Fruit fly (Drosophila melanogaster) whole organism, embryonic: Measurements from ENCODE around the gene dyw.

ENCODE experiments used
- B-H1 ChIP-seq: fragments of 200-800 bp; sonication (Bioruptor generic); IDR thresholded peaks from 3 replicates; pipeline ENCODE4 v1.3.6; 2022; ENCODE audit warnings: missing biosample characterization, missing genetic modification characterization
- BtbVII ChIP-seq: fragments of 200-800 bp; sonication (Bioruptor generic); optimal IDR thresholded peaks from 3 replicates; lab custom pipeline; 2017; ENCODE audit warnings: missing biosample characterization, mild to moderate bottlenecking, missing genetic modification characterization
- CG10321 ChIP-seq: fragments of 200-800 bp; sonication (Bioruptor generic); IDR thresholded peaks from 2 replicates; pipeline ENCODE4 v1.3.6; 2022; ENCODE audit warnings: missing biosample characterization, missing genetic modification characterization
- CG10979 ChIP-seq: fragments of 200-800 bp; sonication (Bioruptor generic); optimal IDR thresholded peaks from 2 replicates; lab custom pipeline; 2018; ENCODE audit warnings: missing biosample characterization, mild to moderate bottlenecking, missing genetic modification characterization, moderate library complexity
- CG11723 ChIP-seq: fragments of 200-800 bp; sonication (Bioruptor generic); optimal IDR thresholded peaks from 2 replicates; lab custom pipeline; 2017; ENCODE audit warnings: missing biosample characterization, mild to moderate bottlenecking, missing genetic modification characterization
- CG12071 ChIP-seq: fragments of 200-800 bp; sonication (Bioruptor generic); optimal IDR thresholded peaks from 3 replicates; lab custom pipeline; 2018; ENCODE audit warnings: missing biosample characterization, mild to moderate bottlenecking, missing genetic modification characterization
- CG12104 ChIP-seq: fragments of 200-800 bp; sonication (Bioruptor generic); optimal IDR thresholded peaks from 3 replicates; lab custom pipeline; 2016; ENCODE audit warnings: missing biosample characterization, missing genetic modification characterization
- CG12659 ChIP-seq: fragments of 200-800 bp; sonication (Bioruptor generic); optimal IDR thresholded peaks from 3 replicates; lab custom pipeline; 2017; ENCODE audit warnings: mild to moderate bottlenecking, missing biosample characterization, missing genetic modification reagents, missing genetic modification characterization
- CG13287 ChIP-seq: fragments of 200-800 bp; sonication (Bioruptor generic); IDR thresholded peaks from 2 replicates; pipeline ENCODE4 v1.3.6; 2022; ENCODE audit warnings: missing biosample characterization, missing genetic modification characterization; ENCODE audit not compliant: partially characterized antibody
- CG1603 ChIP-seq: fragments of 200-800 bp; sonication (Bioruptor generic); optimal IDR thresholded peaks from 2 replicates; lab custom pipeline; 2019; ENCODE audit warnings: missing biosample characterization, mild to moderate bottlenecking, missing genetic modification characterization, moderate library complexity
- CG16779 ChIP-seq: fragments of 200-800 bp; sonication (Bioruptor generic); IDR thresholded peaks from 2 replicates; pipeline ENCODE4 v1.3.6; 2022; ENCODE audit warnings: missing biosample characterization, missing genetic modification characterization
- CG17568 ChIP-seq: fragments of 200-800 bp; sonication (Bioruptor generic); optimal IDR thresholded peaks from 2 replicates; lab custom pipeline; 2018; ENCODE audit warnings: missing biosample characterization, mild to moderate bottlenecking, missing genetic modification characterization, moderate library complexity
- CG1832 ChIP-seq: fragments of 200-800 bp; sonication (Bioruptor generic); optimal IDR thresholded peaks from 2 replicates; lab custom pipeline; 2017; ENCODE audit warnings: missing biosample characterization, mild to moderate bottlenecking, missing genetic modification characterization, inconsistent platforms
- CG2712 ChIP-seq: fragments of 200-800 bp; optimal IDR thresholded peaks from 3 replicates; lab custom pipeline; 2019; ENCODE audit warnings: missing biosample characterization, mild to moderate bottlenecking, missing genetic modification characterization, moderate library complexity
- CG4282 ChIP-seq: fragments of 200-800 bp; sonication (Bioruptor generic); optimal IDR thresholded peaks from 2 replicates; lab custom pipeline; 2016; ENCODE audit warnings: missing biosample characterization, missing genetic modification characterization
- CG4617 ChIP-seq: fragments of 200-800 bp; sonication (Bioruptor generic); optimal IDR thresholded peaks from 3 replicates; lab custom pipeline; 2016; ENCODE audit warnings: missing biosample characterization, missing genetic modification characterization, borderline replicate concordance
- CG4854 ChIP-seq: fragments of 200-800 bp; sonication (Bioruptor generic); optimal IDR thresholded peaks from 2 replicates; lab custom pipeline; 2016; ENCODE audit warnings: missing biosample characterization, missing genetic modification characterization, inconsistent platforms
- CG5953 ChIP-seq: fragments of 200-800 bp; sonication (Bioruptor generic); IDR thresholded peaks from 2 replicates; pipeline ENCODE4 v1.3.6; 2022; ENCODE audit warnings: missing biosample characterization, missing genetic modification characterization
- CG6175 ChIP-seq: fragments of 200-800 bp; sonication (Bioruptor generic); IDR thresholded peaks from 3 replicates; pipeline ENCODE4 v1.3.6; 2022; ENCODE audit warnings: missing biosample characterization, missing genetic modification characterization
- CG8944 ChIP-seq: fragments of 200-800 bp; sonication (Bioruptor generic); optimal IDR thresholded peaks from 3 replicates; lab custom pipeline; 2016; ENCODE audit warnings: missing biosample characterization, missing genetic modification characterization
- CG9797 ChIP-seq: fragments of 200-800 bp; sonication (Bioruptor generic); optimal IDR thresholded peaks from 3 replicates; lab custom pipeline; 2018; ENCODE audit warnings: missing biosample characterization, mild to moderate bottlenecking, missing genetic modification characterization
- CG9876 ChIP-seq: fragments of 200-800 bp; sonication (Bioruptor generic); optimal IDR thresholded peaks from 2 replicates; lab custom pipeline; 2016; ENCODE audit warnings: missing biosample characterization, missing genetic modification characterization
- CkIIα-i1 ChIP-seq: fragments of 200-800 bp; sonication (Bioruptor generic); IDR thresholded peaks from 2 replicates; pipeline ENCODE4 v1.3.6; 2022; ENCODE audit warnings: missing biosample characterization, missing genetic modification characterization
- Dfd ChIP-seq, 2 experiments: fragments of >200 bp; optimal IDR thresholded peaks; 2 replicates each; lab custom pipeline; 2017; ENCODE audit warnings: missing biosample characterization in 2 of 2, missing genetic modification characterization in 2 of 2
- MESR4 ChIP-seq: fragments of 200-800 bp; sonication (Bioruptor generic); optimal IDR thresholded peaks from 2 replicates; lab custom pipeline; 2018; ENCODE audit warnings: missing biosample characterization, mild to moderate bottlenecking, missing genetic modification characterization, moderate library complexity
- MTF-1 ChIP-seq: fragments of 200-800 bp; sonication (Bioruptor generic); optimal IDR thresholded peaks from 2 replicates; lab custom pipeline; 2018; ENCODE audit warnings: missing biosample characterization, mild to moderate bottlenecking, missing genetic modification characterization, borderline replicate concordance
- Max ChIP-seq: fragments of 200-800 bp; sonication (Bioruptor generic); optimal IDR thresholded peaks from 2 replicates; lab custom pipeline; 2016; ENCODE audit warnings: missing biosample characterization, mild to moderate bottlenecking, missing genetic modification characterization
- NK7.1 ChIP-seq: fragments of 200-800 bp; sonication (Bioruptor generic); optimal IDR thresholded peaks from 3 replicates; lab custom pipeline; 2016; ENCODE audit warnings: missing biosample characterization, missing genetic modification characterization
- Nf-YA ChIP-seq: fragments of 200-800 bp; sonication (Bioruptor generic); IDR thresholded peaks from 2 replicates; pipeline ENCODE4 v1.3.6; 2022; ENCODE audit warnings: missing biosample characterization, missing genetic modification characterization
- Pdp1 ChIP-seq, 2 experiments: fragments of 200-800 bp; sonication (Bioruptor generic); optimal IDR thresholded peaks; 3 replicates each; lab custom pipeline; 2016; ENCODE audit warnings: missing biosample characterization in 2 of 2, missing genetic modification characterization in 2 of 2, mild to moderate bottlenecking in 1 of 2, moderate library complexity in 1 of 2
- Ssrp ChIP-seq: fragments of 200-800 bp; sonication (Bioruptor generic); optimal IDR thresholded peaks from 2 replicates; lab custom pipeline; 2018; ENCODE audit warnings: missing biosample characterization, mild to moderate bottlenecking, missing genetic modification characterization, moderate library complexity
- Usf ChIP-seq: fragments of 200-800 bp; sonication (Bioruptor generic); optimal IDR thresholded peaks from 2 replicates; lab custom pipeline; 2017; ENCODE audit warnings: missing genotype, missing biosample characterization, missing genetic modification characterization
- br ChIP-seq: fragments of >200 bp; optimal IDR thresholded peaks from 2 replicates; lab custom pipeline; 2017
- crol ChIP-seq: fragments of 200-800 bp; sonication (Bioruptor generic); IDR thresholded peaks from 2 replicates; pipeline ENCODE4 v1.3.6; 2022; ENCODE audit warnings: missing biosample characterization, missing genetic modification characterization
- dan ChIP-seq: fragments of 200-800 bp; sonication (Bioruptor generic); IDR thresholded peaks from 2 replicates; pipeline ENCODE4 v1.3.6; 2022; ENCODE audit warnings: missing biosample characterization, missing genetic modification characterization
- dimm ChIP-seq: fragments of 200-800 bp; sonication (Bioruptor generic); IDR thresholded peaks from 2 replicates; pipeline ENCODE4 v1.3.6; 2022; ENCODE audit warnings: missing biosample characterization, missing genetic modification characterization
- en ChIP-seq: fragments of 200-800 bp; sonication (Bioruptor generic); optimal IDR thresholded peaks from 2 replicates; lab custom pipeline; 2016; ENCODE audit warnings: missing biosample characterization, missing genetic modification characterization
- hth ChIP-seq: fragments of >200 bp; optimal IDR thresholded peaks from 2 replicates; lab custom pipeline; 2017; ENCODE audit warnings: inconsistent platforms
- jigr1 ChIP-seq: fragments of 200-800 bp; sonication (Bioruptor generic); IDR thresholded peaks from 3 replicates; pipeline ENCODE4 v1.3.6; 2022; ENCODE audit warnings: missing biosample characterization, missing genetic modification characterization
- mld ChIP-seq: fragments of 200-800 bp; sonication (Bioruptor generic); IDR thresholded peaks from 3 replicates; pipeline ENCODE4 v1.3.6; 2022; ENCODE audit warnings: missing biosample characterization, missing genetic modification characterization; ENCODE audit not compliant: partially characterized antibody
- odd ChIP-seq: fragments of 200-800 bp; sonication (Bioruptor generic); optimal IDR thresholded peaks from 2 replicates; lab custom pipeline; 2017; ENCODE audit warnings: missing biosample characterization, mild to moderate bottlenecking, missing genetic modification characterization
- pho ChIP-seq: fragments of 200-800 bp; sonication (Bioruptor generic); optimal IDR thresholded peaks from 2 replicates; lab custom pipeline; 2016; ENCODE audit warnings: missing biosample characterization, missing genetic modification characterization
- prd ChIP-seq, 3 experiments: fragments of >200 bp in 2 of 3; fragments of 200-800 bp in 1 of 3; sonication (Bioruptor generic) in 1 of 3; optimal IDR thresholded peaks in 2 of 3; IDR thresholded peaks in 1 of 3; 2 replicates in 2 of 3; 3 replicates in 1 of 3; pipeline versions ENCODE4 v1.3.6 to Lab custom; 2017 to 2022; ENCODE audit warnings: missing biosample characterization in 1 of 3, missing genetic modification characterization in 1 of 3
- slbo ChIP-seq: fragments of 200-800 bp; sonication (Bioruptor generic); IDR thresholded peaks from 2 replicates; pipeline ENCODE4 v1.3.6; 2022; ENCODE audit warnings: missing biosample characterization, missing genetic modification characterization
- sqz ChIP-seq: fragments of 200-800 bp; sonication (Bioruptor generic); optimal IDR thresholded peaks from 3 replicates; lab custom pipeline; 2018; ENCODE audit warnings: missing biosample characterization, mild to moderate bottlenecking, missing genetic modification characterization
- stc ChIP-seq: fragments of 200-800 bp; sonication (Bioruptor generic); IDR thresholded peaks from 2 replicates; pipeline ENCODE4 v1.3.6; 2022; ENCODE audit warnings: missing biosample characterization, missing genetic modification characterization
- tap ChIP-seq: fragments of 200-800 bp; optimal IDR thresholded peaks from 3 replicates; lab custom pipeline; 2019; ENCODE audit warnings: missing biosample characterization, mild to moderate bottlenecking, missing genetic modification characterization, moderate library complexity
- tin ChIP-seq: fragments of 200-800 bp; sonication (Bioruptor generic); optimal IDR thresholded peaks from 3 replicates; lab custom pipeline; 2016; ENCODE audit warnings: missing biosample characterization, missing genetic modification characterization
- ttk ChIP-seq: fragments of 200-800 bp; sonication (Bioruptor generic); IDR thresholded peaks from 2 replicates; pipeline ENCODE4 v2.1.2; 2022; ENCODE audit warnings: missing biosample characterization, missing genetic modification characterization
- tup ChIP-seq: fragments of 200-800 bp; sonication (Bioruptor generic); optimal IDR thresholded peaks from 2 replicates; lab custom pipeline; 2016; ENCODE audit warnings: missing biosample characterization, mild to moderate bottlenecking, missing genetic modification characterization, moderate library complexity
- zfh1 ChIP-seq: fragments of 200-800 bp; sonication (Bioruptor generic); IDR thresholded peaks from 3 replicates; pipeline ENCODE4 v1.3.6; 2022; ENCODE audit warnings: missing biosample characterization, missing genetic modification characterization

Gene dyw

dm6 chrX:2703693-2704092, 10.0 kb upstream of the dyw start, which contains the start of gene Ugalt (continued):
- peak; percentile 100 for TF ChIP-seq en (GFP tag; lab: Kevin White, UChicago)
- TF ChIP-seq B-H1, result peak; percentile 100
- peak; percentile 100 for TF ChIP-seq CG5953
- no peak for TF ChIP-seq mld
- peak; percentile 100 for TF ChIP-seq CG6175 (GFP tag; lab: Robert Waterston, UW)
- TF ChIP-seq tin, result peak; percentile 100
- TF ChIP-seq crol (GFP tag; lab: Robert Waterston, UW), result peak; percentile 97
- TF ChIP-seq Usf (GFP tag; lab: Kevin White, UChicago), result peak; percentile 100
- TF ChIP-seq CG4282 (GFP tag; lab: Kevin White, UChicago), result peak; percentile 100
- TF ChIP-seq odd (GFP tag; lab: Kevin White, UChicago), result peak; percentile 100
- TF ChIP-seq CG12104 (GFP tag; lab: Kevin White, UChicago), result peak; percentile 100
- TF ChIP-seq slbo, result peak; percentile 100
- peak; percentile 100 for TF ChIP-seq sqz (GFP tag; lab: Kevin White, UChicago)
- peak; percentile 100 for TF ChIP-seq Nf-YA (GFP tag; lab: Robert Waterston, UW)
- peak; percentile 71 for TF ChIP-seq CG13287 (GFP tag; lab: Robert Waterston, UW)
- peak; percentile 100 for TF ChIP-seq stc (GFP tag; lab: Robert Waterston, UW)
- peak; percentile 100 for TF ChIP-seq CG10979 (tag; lab: Kevin White, UChicago)
- peak; percentile 100 for TF ChIP-seq CG12071 (GFP tag; lab: Kevin White, UChicago)
- TF ChIP-seq MESR4 (GFP tag; lab: Kevin White, UChicago), result peak; percentile 100
- TF ChIP-seq CG4617 (GFP tag; lab: Kevin White, UChicago), result peak; percentile 100
- peak; percentile 100 for TF ChIP-seq BtbVII
- peak; percentile 100 for TF ChIP-seq CG17568 (GFP tag; lab: Kevin White, UChicago)
- no peak for TF ChIP-seq prd (optimal IDR thresholded peaks at IDR 0.05; lab: Kevin White, UChicago)
- TF ChIP-seq prd (GFP tag; IDR thresholded peaks at IDR 0.05; lab: Robert Waterston, UW), result peak; percentile 100
- peak; percentile 100 for TF ChIP-seq CG11723 (GFP tag; lab: Kevin White, UChicago)
- peak; percentile 100 for TF ChIP-seq MTF-1 (GFP tag; lab: Kevin White, UChicago)
- TF ChIP-seq br (lab: Kevin White, UChicago), result no peak
- peak; percentile 100 for TF ChIP-seq dimm (GFP tag; lab: Robert Waterston, UW)
- TF ChIP-seq hth (lab: Kevin White, UChicago), result no peak
- TF ChIP-seq CG9797 (GFP tag; lab: Kevin White, UChicago), result peak; percentile 96
- peak; percentile 100 for TF ChIP-seq CG8944 (GFP tag; lab: Kevin White, UChicago)
- peak; percentile 100 for TF ChIP-seq ttk (GFP tag; lab: Robert Waterston, UW)
- peak; percentile 80 for TF ChIP-seq CG1832 (GFP tag; lab: Kevin White, UChicago)
- TF ChIP-seq dan (GFP tag; lab: Robert Waterston, UW), result peak; percentile 100
- peak in 1 of 2 experiments; percentile 94 for TF ChIP-seq Dfd (GFP tag; optimal IDR thresholded peaks at IDR 0.05; lab: Kevin White, UChicago)
- peak; percentile 100 for TF ChIP-seq CG4854 (GFP tag; lab: Kevin White, UChicago)
- TF ChIP-seq tup (GFP tag; lab: Kevin White, UChicago), result peak; percentile 100
- peak; percentile 100 for TF ChIP-seq Pdp1 (GFP tag; optimal IDR thresholded peaks at IDR 0.05; lab: Kevin White, UChicago)
- peak; percentile 100 for TF ChIP-seq Ssrp
- TF ChIP-seq CkIIα-i1, result peak; percentile 100
- peak; percentile 100 for TF ChIP-seq CG16779 (GFP tag; lab: Robert Waterston, UW)
- peak; percentile 100 for TF ChIP-seq CG12659 (GFP tag; lab: Kevin White, UChicago)
- peak; percentile 100 for TF ChIP-seq pho (GFP tag; lab: Kevin White, UChicago)
- TF ChIP-seq CG9876 (GFP tag; lab: Kevin White, UChicago), result peak; percentile 100
- TF ChIP-seq CG10321 (GFP tag; lab: Robert Waterston, UW), result peak; percentile 94
- peak; percentile 100 for TF ChIP-seq tap
- TF ChIP-seq zfh1 (GFP tag; lab: Robert Waterston, UW), result peak; percentile 100
- peak; percentile 100 for TF ChIP-seq jigr1 (GFP tag; lab: Robert Waterston, UW)
- peak; percentile 99 for TF ChIP-seq CG1603 (tag; lab: Kevin White, UChicago)
- TF ChIP-seq NK7.1 (GFP tag; lab: Kevin White, UChicago), result peak; percentile 100
- peak; percentile 100 for TF ChIP-seq Max (GFP tag; lab: Kevin White, UChicago)
- TF ChIP-seq CG2712 (tag; lab: Kevin White, UChicago), result peak; percentile 100
